Worm (Caenorhabditis elegans) whole organism, mixed stage, embryonic: Measurements from ENCODE around the gene str-209.

Experiments used
- M03D4.4 ChIP-seq: sonication (generic microtip); optimal IDR thresholded peaks from 2 replicates; lab custom pipeline; 2017; ENCODE audit warnings: mild to moderate bottlenecking, missing genetic modification characterization, missing compliant biosample characterization
- bed-3 ChIP-seq: fragments of 200-800 bp; sonication (Bioruptor generic); optimal IDR thresholded peaks from 3 replicates; lab custom pipeline; 2018; ENCODE audit warnings: mild to moderate bottlenecking, missing genetic modification characterization, moderate library complexity, missing compliant biosample characterization
- blmp-1 ChIP-seq: fragments of 150-350 bp; optimal IDR thresholded peaks from 2 replicates; lab custom pipeline; 2014; ENCODE audit warnings: missing biosample characterization, missing genetic modification characterization
- ceh-39 ChIP-seq: fragments of 150-350 bp; optimal IDR thresholded peaks from 2 replicates; lab custom pipeline; 2014; ENCODE audit warnings: missing biosample characterization, missing genetic modification characterization
- ceh-43 ChIP-seq: fragments of 200-800 bp; sonication (Bioruptor generic); optimal IDR thresholded peaks from 2 replicates; lab custom pipeline; 2018; ENCODE audit warnings: mild to moderate bottlenecking, missing genetic modification characterization, moderate library complexity, missing compliant biosample characterization
- ceh-83 ChIP-seq: fragments of 200-800 bp; sonication (Bioruptor generic); optimal IDR thresholded peaks from 2 replicates; lab custom pipeline; 2018; ENCODE audit warnings: mild to moderate bottlenecking, missing genetic modification characterization, missing compliant biosample characterization
- cnd-1 ChIP-seq: fragments of 200-800 bp; sonication (Bioruptor generic); optimal IDR thresholded peaks from 2 replicates; lab custom pipeline; 2018; ENCODE audit warnings: mild to moderate bottlenecking, missing genetic modification characterization, missing compliant biosample characterization
- drap-1 ChIP-seq: fragments of 200-800 bp; sonication (Bioruptor generic); optimal IDR thresholded peaks from 3 replicates; lab custom pipeline; 2018; ENCODE audit warnings: mild to moderate bottlenecking, missing genetic modification characterization, missing compliant biosample characterization
- elt-1 ChIP-seq: sonication (generic microtip); optimal IDR thresholded peaks from 2 replicates; lab custom pipeline; 2017; ENCODE audit warnings: missing genetic modification characterization, mild to moderate bottlenecking, missing compliant biosample characterization, antibody characterized with exemption, moderate library complexity, borderline replicate concordance; ENCODE audit not compliant: insufficient read depth
- elt-3 ChIP-seq: fragments of 150-350 bp; optimal IDR thresholded peaks from 2 replicates; lab custom pipeline; 2014; ENCODE audit warnings: missing biosample characterization, missing genetic modification characterization
- flh-1 ChIP-seq: fragments of 200-800 bp; sonication (Bioruptor generic); optimal IDR thresholded peaks from 2 replicates; lab custom pipeline; 2018; ENCODE audit warnings: mild to moderate bottlenecking, missing genetic modification characterization, moderate library complexity, missing compliant biosample characterization
- ham-2 ChIP-seq: fragments of 200-800 bp; sonication (Bioruptor generic); optimal IDR thresholded peaks from 2 replicates; lab custom pipeline; 2018; ENCODE audit warnings: mild to moderate bottlenecking, missing genetic modification characterization, missing compliant biosample characterization
- hlh-1 ChIP-seq: fragments of 150-350 bp; optimal IDR thresholded peaks from 2 replicates; lab custom pipeline; 2014; ENCODE audit warnings: missing biosample characterization, missing genetic modification reagents, missing genetic modification characterization
- lin-13 ChIP-seq: fragments of 150-350 bp; optimal IDR thresholded peaks from 2 replicates; lab custom pipeline; 2014; ENCODE audit warnings: missing biosample characterization, missing genetic modification characterization
- lin-32 ChIP-seq: fragments of 200-800 bp; sonication (Bioruptor generic); optimal IDR thresholded peaks from 2 replicates; lab custom pipeline; 2018; ENCODE audit warnings: mild to moderate bottlenecking, missing genetic modification characterization, missing compliant biosample characterization
- lsy-2 ChIP-seq: fragments of 150-350 bp; optimal IDR thresholded peaks from 2 replicates; lab custom pipeline; 2014; ENCODE audit warnings: missing biosample characterization, missing genetic modification characterization
- mab-5 ChIP-seq: fragments of 150-350 bp; optimal IDR thresholded peaks from 2 replicates; lab custom pipeline; 2014; ENCODE audit warnings: missing biosample characterization, missing genetic modification characterization
- mep-1 ChIP-seq: fragments of 150-350 bp; optimal IDR thresholded peaks from 2 replicates; lab custom pipeline; 2017; ENCODE audit warnings: missing biosample characterization, missing genetic modification reagents, missing genetic modification characterization, inconsistent platforms
- nhr-2 ChIP-seq: fragments of 150-350 bp; optimal IDR thresholded peaks from 2 replicates; lab custom pipeline; 2014; ENCODE audit warnings: missing biosample characterization, missing genetic modification characterization
- nhr-237 ChIP-seq: fragments of 150-350 bp; optimal IDR thresholded peaks from 2 replicates; lab custom pipeline; 2014; ENCODE audit warnings: missing biosample characterization, missing genetic modification characterization
- nhr-76 ChIP-seq: sonication (generic microtip); optimal IDR thresholded peaks from 2 replicates; lab custom pipeline; 2017; ENCODE audit warnings: missing biosample characterization, missing genetic modification characterization
- pha-4 ChIP-seq: fragments of 150-350 bp; optimal IDR thresholded peaks from 2 replicates; lab custom pipeline; 2018; ENCODE audit warnings: missing biosample characterization, missing genetic modification reagents, missing genetic modification characterization
- sem-2 ChIP-seq: fragments of 200-800 bp; sonication (Bioruptor generic); optimal IDR thresholded peaks from 2 replicates; lab custom pipeline; 2018; ENCODE audit warnings: mild to moderate bottlenecking, missing genetic modification characterization, missing compliant biosample characterization
- snpc-4 ChIP-seq: fragments of 150-350 bp; optimal IDR thresholded peaks from 2 replicates; lab custom pipeline; 2014; ENCODE audit warnings: missing biosample characterization, missing genetic modification characterization
- sptf-1 ChIP-seq: sonication (generic microtip); optimal IDR thresholded peaks from 2 replicates; lab custom pipeline; 2017; ENCODE audit warnings: mild to moderate bottlenecking, missing genetic modification characterization, moderate library complexity, missing compliant biosample characterization
- tbx-8 ChIP-seq: fragments of 200-800 bp; sonication (Bioruptor generic); optimal IDR thresholded peaks from 2 replicates; lab custom pipeline; 2018; ENCODE audit warnings: mild to moderate bottlenecking, missing genetic modification characterization, moderate library complexity, missing compliant biosample characterization
- unc-62 ChIP-seq: fragments of 150-350 bp; optimal IDR thresholded peaks from 2 replicates; lab custom pipeline; 2014; ENCODE audit warnings: missing biosample characterization, missing genetic modification reagents, missing genetic modification characterization
- zip-8 ChIP-seq: fragments of 150-350 bp; optimal IDR thresholded peaks from 2 replicates; lab custom pipeline; 2014; ENCODE audit warnings: missing biosample characterization, missing genetic modification characterization
- ztf-11 ChIP-seq: fragments of 150-350 bp; optimal IDR thresholded peaks from 2 replicates; lab custom pipeline; 2014; ENCODE audit warnings: missing biosample characterization, missing genetic modification characterization

The str-209 gene

ce11 chrV:4979060-4979459 is 30.3 kb downstream of the str-209 start, which contains the start of gene srsx-11:
Gene srsx-11 (minus strand): TSS chrV:4979160.
- TF ChIP-seq elt-3 (no peak), mep-1 (tag; lab: Kevin White, UChicago) (no peak), ztf-11 (tag; lab: Kevin White, UChicago) (no peak), unc-62 (GFP tag; lab: Kevin White, UChicago) (no peak), nhr-76 (tag; lab: Kevin White, UChicago) (no peak), lin-32 (GFP tag; lab: Kevin White, UChicago) (no peak)

DNA sequence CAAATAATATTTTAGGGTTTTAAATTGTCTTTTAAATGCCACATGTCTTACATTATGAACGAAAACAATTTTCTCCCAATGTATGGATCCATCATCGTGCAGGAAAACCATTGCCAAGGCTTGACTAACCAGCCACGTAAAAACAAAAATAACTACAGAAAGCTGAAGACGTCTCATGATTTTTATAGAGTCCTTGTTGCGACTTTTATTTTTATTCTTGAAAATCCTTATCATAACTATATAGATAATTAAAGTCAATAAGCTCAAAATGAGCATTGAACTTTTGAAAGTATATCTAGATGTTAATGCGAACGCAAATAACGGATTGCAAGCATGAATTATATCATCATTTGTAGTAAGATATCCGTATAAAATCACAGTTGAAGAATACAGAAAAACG is 31.4 kb downstream of the str-209 start:
- no peak for TF ChIP-seq mep-1 (tag; lab: Kevin White, UChicago)
- no peak for TF ChIP-seq lin-32 (GFP tag; lab: Kevin White, UChicago)
- TF ChIP-seq tbx-8 (GFP tag; lab: Kevin White, UChicago), result no peak
- TF ChIP-seq snpc-4 (tag; lab: Kevin White, UChicago), result no peak
- no peak for TF ChIP-seq flh-1 (GFP tag; lab: Kevin White, UChicago)
- TF ChIP-seq nhr-237 (tag; lab: Kevin White, UChicago), result no peak
- no peak for TF ChIP-seq mab-5 (tag; lab: Kevin White, UChicago)
- TF ChIP-seq ceh-43 (GFP tag; lab: Kevin White, UChicago), result no peak
- TF ChIP-seq sptf-1, result no peak
- no peak for TF ChIP-seq elt-1 (tag; lab: Kevin White, UChicago)
- TF ChIP-seq pha-4 (tag; lab: Kevin White, UChicago), result no peak
- TF ChIP-seq nhr-76 (tag; lab: Kevin White, UChicago), result no peak
- TF ChIP-seq lsy-2, result no peak
- TF ChIP-seq ztf-11 (tag; lab: Kevin White, UChicago), result no peak

DNA sequence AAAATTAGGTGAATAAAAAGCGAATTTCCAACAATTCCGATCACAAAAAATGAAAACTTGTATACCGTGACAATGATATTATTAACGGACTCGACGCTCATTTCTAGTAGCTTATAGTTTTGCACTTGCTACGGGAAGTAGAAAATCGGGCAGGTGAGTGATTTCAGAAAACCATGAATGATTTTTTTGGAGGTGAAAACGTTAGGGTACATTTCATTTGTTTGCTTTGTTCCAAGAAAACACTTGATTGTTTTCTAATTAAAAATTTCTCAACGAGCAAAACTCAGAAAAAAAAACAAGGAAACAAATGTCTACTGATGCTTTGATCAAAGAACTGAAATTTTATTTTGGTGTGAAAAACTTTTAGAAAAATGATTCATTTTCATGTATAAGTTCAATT is 32.1 kb downstream of the str-209 start, which contains the start of gene srsx-12:
Gene srsx-12, minus strand, starts transcription at position 101 of the 400 bp plus-strand sequence.
- no peak for TF ChIP-seq M03D4.4 (tag; lab: Kevin White, UChicago)
- no peak for TF ChIP-seq sem-2 (GFP tag; lab: Kevin White, UChicago)
- no peak for TF ChIP-seq ham-2 (GFP tag; lab: Kevin White, UChicago)
- no peak for TF ChIP-seq drap-1
- TF ChIP-seq nhr-2, result no peak
- no peak for TF ChIP-seq elt-3
- no peak for TF ChIP-seq unc-62 (GFP tag; lab: Kevin White, UChicago)
- TF ChIP-seq hlh-1 (tag; lab: Kevin White, UChicago), result no peak
- TF ChIP-seq cnd-1 (tag; lab: Kevin White, UChicago), result no peak
- TF ChIP-seq sptf-1, result no peak
- no peak for TF ChIP-seq ceh-83 (GFP tag; lab: Kevin White, UChicago)
- no peak for TF ChIP-seq flh-1 (GFP tag; lab: Kevin White, UChicago)
- TF ChIP-seq lin-32 (GFP tag; lab: Kevin White, UChicago), result no peak
- TF ChIP-seq ceh-43 (GFP tag; lab: Kevin White, UChicago), result no peak

DNA sequence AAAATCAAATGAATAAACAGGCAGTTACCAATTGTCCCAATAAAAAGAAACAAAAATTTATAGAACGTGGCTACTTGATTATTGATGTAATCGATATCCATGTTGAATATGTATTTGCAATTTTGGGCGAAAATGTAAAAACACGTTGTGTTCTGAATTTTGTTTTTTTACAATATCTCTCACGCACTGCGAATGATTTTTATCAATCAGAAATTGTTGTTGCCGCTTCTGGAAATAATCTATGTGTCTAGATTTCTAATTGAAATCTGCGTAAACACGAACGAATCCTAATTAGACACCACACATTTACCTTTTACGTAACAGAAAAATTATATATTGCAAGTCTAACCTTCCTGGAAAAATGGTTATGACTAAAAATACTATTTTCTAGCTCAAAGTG is 34.4 kb downstream of the str-209 start, which contains the start of gene srsx-13:
Gene srsx-13, minus strand, starts transcription at position 101 of the 400 bp plus-strand sequence.
- TF ChIP-seq cnd-1 (tag; lab: Kevin White, UChicago) (no peak), M03D4.4 (tag; lab: Kevin White, UChicago) (no peak), elt-1 (tag; lab: Kevin White, UChicago) (no peak), tbx-8 (GFP tag; lab: Kevin White, UChicago) (no peak), blmp-1 (tag; lab: Kevin White, UChicago) (no peak), mab-5 (tag; lab: Kevin White, UChicago) (no peak), flh-1 (GFP tag; lab: Kevin White, UChicago) (no peak), zip-8 (tag; lab: Kevin White, UChicago) (no peak), ceh-83 (GFP tag; lab: Kevin White, UChicago) (no peak), unc-62 (GFP tag; lab: Kevin White, UChicago) (no peak)
- TF ChIP-seq, all 35 proteins: peak for 0

DNA sequence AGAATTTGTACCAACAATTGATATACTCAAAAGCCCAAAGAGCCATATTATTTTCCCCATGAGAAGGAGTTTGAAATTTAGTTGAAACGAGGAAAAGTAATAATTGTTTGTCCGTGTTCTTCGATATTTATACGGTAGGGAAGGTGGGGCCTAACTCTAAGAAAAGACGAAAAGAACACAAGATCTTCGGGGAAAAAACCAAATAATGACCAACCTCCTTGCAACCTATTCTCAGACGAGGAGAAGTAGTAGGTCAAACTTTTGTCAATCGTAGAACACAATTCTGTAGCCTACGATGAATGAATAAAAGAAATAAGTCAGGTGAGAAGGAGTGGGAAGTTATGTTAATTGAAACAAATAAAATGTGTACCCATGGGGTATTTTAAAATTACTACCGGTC is 38.4 kb downstream of the str-209 start, which contains the start of gene ncx-8:
Gene ncx-8, minus strand, starts transcription at position 101 of the 400 bp plus-strand sequence.
- TF ChIP-seq nhr-76 (tag; lab: Kevin White, UChicago), result no peak
- TF ChIP-seq zip-8 (tag; lab: Kevin White, UChicago), result no peak
- TF ChIP-seq drap-1, result no peak
- no peak for TF ChIP-seq ceh-39 (tag; lab: Kevin White, UChicago)
- TF ChIP-seq mep-1 (tag; lab: Kevin White, UChicago), result no peak
- TF ChIP-seq ham-2 (GFP tag; lab: Kevin White, UChicago), result no peak
- TF ChIP-seq sem-2 (GFP tag; lab: Kevin White, UChicago), result no peak
- TF ChIP-seq elt-1 (tag; lab: Kevin White, UChicago), result no peak
- no peak for TF ChIP-seq bed-3
- no peak for TF ChIP-seq ztf-11 (tag; lab: Kevin White, UChicago)
- no peak for TF ChIP-seq lin-13 (tag; lab: Kevin White, UChicago)
- TF ChIP-seq blmp-1 (tag; lab: Kevin White, UChicago), result no peak
- no peak for TF ChIP-seq nhr-237 (tag; lab: Kevin White, UChicago)
- no peak for TF ChIP-seq flh-1 (GFP tag; lab: Kevin White, UChicago)
- no peak for TF ChIP-seq pha-4 (tag; lab: Kevin White, UChicago)
